Fruit fly (Drosophila melanogaster): ENCODE data around the gene porin.

DNA sequence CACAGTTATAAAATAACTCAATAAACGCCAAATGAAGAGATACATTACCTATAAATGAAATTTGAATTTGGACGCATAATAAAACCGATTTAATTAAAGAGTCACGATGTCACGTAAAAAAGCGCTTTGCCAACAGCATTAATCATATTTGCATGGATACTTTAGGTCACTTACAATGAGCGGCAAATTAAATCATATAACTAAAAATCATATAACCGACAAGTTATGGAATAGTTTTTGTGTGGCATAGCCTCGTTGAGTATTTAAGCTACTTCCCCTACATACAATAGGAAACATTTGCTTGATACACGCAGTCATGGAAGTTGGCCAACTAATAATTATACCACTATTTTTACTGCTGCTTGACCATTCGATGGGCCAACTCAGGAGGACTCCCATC, 31.8 kb downstream of the porin start, which contains the start of gene CG6508:
- TF ChIP-seq dmrt93B (GFP tag; optimal IDR thresholded peaks at IDR 0.05) (no peak), Abd-B (GFP tag; optimal IDR thresholded peaks at IDR 0.05) (no peak)
